Worm (Caenorhabditis elegans) whole organism, late embryonic: ENCODE results near the gene srj-22.

Source experiments
- C08G9.2 ChIP-seq: sonication (generic microtip); optimal IDR thresholded peaks from 2 replicates; lab custom pipeline; 2016; ENCODE audit warnings: mild to moderate bottlenecking, missing genetic modification characterization, moderate library complexity, missing compliant biosample characterization
- C38D4.7 ChIP-seq: fragments of 200-800 bp; sonication (Bioruptor generic); optimal IDR thresholded peaks from 2 replicates; lab custom pipeline; 2018; ENCODE audit warnings: mild to moderate bottlenecking, missing genetic modification characterization, moderate library complexity, missing compliant biosample characterization
- F13H6.1 ChIP-seq: sonication (generic microtip); optimal IDR thresholded peaks from 2 replicates; lab custom pipeline; 2016; ENCODE audit warnings: missing genetic modification characterization, missing compliant biosample characterization
- K02D7.2 ChIP-seq: sonication (generic microtip); optimal IDR thresholded peaks from 2 replicates; lab custom pipeline; 2017; ENCODE audit warnings: mild to moderate bottlenecking, missing genetic modification characterization, missing compliant biosample characterization
- T23F11.4 ChIP-seq: fragments of 200-800 bp; sonication (Bioruptor generic); optimal IDR thresholded peaks from 2 replicates; lab custom pipeline; 2018; ENCODE audit warnings: mild to moderate bottlenecking, missing genetic modification characterization, missing compliant biosample characterization
- Y22D7AL.16 ChIP-seq: sonication (generic microtip); optimal IDR thresholded peaks from 2 replicates; lab custom pipeline; 2016; ENCODE audit warnings: missing genetic modification characterization, missing compliant biosample characterization
- ahr-1 ChIP-seq: sonication (generic microtip); optimal IDR thresholded peaks from 2 replicates; lab custom pipeline; 2016; ENCODE audit warnings: missing genetic modification characterization, missing compliant biosample characterization
- ceh-14 ChIP-seq: sonication (generic microtip); optimal IDR thresholded peaks from 2 replicates; lab custom pipeline; 2016; ENCODE audit warnings: missing genotype, missing genetic modification characterization, missing compliant biosample characterization
- ceh-2 ChIP-seq: sonication (generic microtip); optimal IDR thresholded peaks from 2 replicates; lab custom pipeline; 2016; ENCODE audit warnings: missing genotype, missing genetic modification characterization, missing compliant biosample characterization
- ceh-22 ChIP-seq: sonication (generic microtip); optimal IDR thresholded peaks from 2 replicates; lab custom pipeline; 2017; ENCODE audit warnings: missing biosample characterization, missing genetic modification characterization
- ceh-30 ChIP-seq: fragments of 150-350 bp; optimal IDR thresholded peaks from 2 replicates; lab custom pipeline; 2014; ENCODE audit warnings: missing biosample characterization, missing genetic modification characterization
- ceh-34 ChIP-seq: sonication (generic microtip); optimal IDR thresholded peaks from 2 replicates; lab custom pipeline; 2016; ENCODE audit warnings: mild to moderate bottlenecking, missing genetic modification characterization, missing compliant biosample characterization
- ceh-45 ChIP-seq: fragments of 200-800 bp; sonication (Bioruptor generic); IDR thresholded peaks from 2 replicates; pipeline ENCODE4 v1.3.6; 2022; ENCODE audit warnings: missing genetic modification reagents, missing genetic modification characterization, missing compliant biosample characterization
- ceh-6 ChIP-seq: fragments of 200-800 bp; sonication (Bioruptor generic); optimal IDR thresholded peaks from 2 replicates; lab custom pipeline; 2018; ENCODE audit warnings: mild to moderate bottlenecking, missing genetic modification characterization, missing compliant biosample characterization
- che-1 ChIP-seq: sonication (generic microtip); optimal IDR thresholded peaks from 2 replicates; lab custom pipeline; 2016; ENCODE audit warnings: mild to moderate bottlenecking, missing genetic modification characterization, missing compliant biosample characterization
- dmd-4 ChIP-seq: sonication (generic microtip); optimal IDR thresholded peaks from 2 replicates; lab custom pipeline; 2016; ENCODE audit warnings: borderline replicate concordance, missing genetic modification characterization, missing compliant biosample characterization
- dve-1 ChIP-seq: sonication (generic microtip); optimal IDR thresholded peaks from 2 replicates; lab custom pipeline; 2017; ENCODE audit warnings: antibody characterized with exemption, mild to moderate bottlenecking, missing genetic modification characterization, missing compliant biosample characterization
- elt-4 ChIP-seq: sonication (generic microtip); optimal IDR thresholded peaks from 2 replicates; lab custom pipeline; 2016; ENCODE audit warnings: missing genetic modification characterization, missing compliant biosample characterization
- eyg-1 ChIP-seq: sonication (generic microtip); optimal IDR thresholded peaks from 2 replicates; lab custom pipeline; 2016; ENCODE audit warnings: missing genotype, missing genetic modification characterization, missing compliant biosample characterization
- fax-1 ChIP-seq: sonication (generic microtip); optimal IDR thresholded peaks from 2 replicates; lab custom pipeline; 2016; ENCODE audit warnings: missing genotype, missing genetic modification characterization, missing compliant biosample characterization
- fkh-10 ChIP-seq: fragments of 150-350 bp; optimal IDR thresholded peaks from 2 replicates; lab custom pipeline; 2014; ENCODE audit warnings: missing biosample characterization, missing genetic modification reagents, missing genetic modification characterization
- fkh-6 ChIP-seq: sonication (generic microtip); optimal IDR thresholded peaks from 2 replicates; lab custom pipeline; 2016; ENCODE audit warnings: missing genetic modification characterization, missing compliant biosample characterization
- gmeb-2 ChIP-seq: sonication (generic microtip); optimal IDR thresholded peaks from 2 replicates; lab custom pipeline; 2016; ENCODE audit warnings: missing genetic modification characterization, inconsistent platforms, missing compliant biosample characterization
- hlh-13 ChIP-seq: fragments of 200-800 bp; sonication (Bioruptor generic); optimal IDR thresholded peaks from 2 replicates; lab custom pipeline; 2018; ENCODE audit warnings: mild to moderate bottlenecking, missing genetic modification characterization, missing compliant biosample characterization
- hlh-15 ChIP-seq: sonication (generic microtip); optimal IDR thresholded peaks from 2 replicates; lab custom pipeline; 2016; ENCODE audit warnings: missing genetic modification characterization, missing compliant biosample characterization
- hlh-30 ChIP-seq: sonication (generic microtip); optimal IDR thresholded peaks from 2 replicates; lab custom pipeline; 2017; ENCODE audit warnings: antibody characterized with exemption, missing genetic modification characterization, missing compliant biosample characterization; ENCODE audit not compliant: insufficient read depth
- hlh-6 ChIP-seq: sonication (generic microtip); optimal IDR thresholded peaks from 2 replicates; lab custom pipeline; 2016; ENCODE audit warnings: missing genotype, missing genetic modification characterization, missing compliant biosample characterization
- hlh-8 ChIP-seq: sonication (generic microtip); optimal IDR thresholded peaks from 2 replicates; lab custom pipeline; 2016; ENCODE audit warnings: missing genotype, missing genetic modification characterization, missing compliant biosample characterization
- lim-6 ChIP-seq: sonication (generic microtip); optimal IDR thresholded peaks from 2 replicates; lab custom pipeline; 2016; ENCODE audit warnings: missing genetic modification characterization, missing compliant biosample characterization
- madf-2 ChIP-seq: sonication (generic microtip); optimal IDR thresholded peaks from 2 replicates; lab custom pipeline; 2017; ENCODE audit warnings: missing genetic modification characterization, missing compliant biosample characterization
- mec-3 ChIP-seq: sonication (generic microtip); optimal IDR thresholded peaks from 2 replicates; lab custom pipeline; 2016; ENCODE audit warnings: borderline replicate concordance, missing genetic modification characterization, missing compliant biosample characterization
- nfya-1 ChIP-seq: sonication (generic microtip); optimal IDR thresholded peaks from 2 replicates; lab custom pipeline; 2017; ENCODE audit warnings: missing genetic modification characterization, mild to moderate bottlenecking, missing compliant biosample characterization, antibody characterized with exemption, moderate library complexity
- nhr-11 ChIP-seq: fragments of 150-350 bp; optimal IDR thresholded peaks from 2 replicates; lab custom pipeline; 2014; ENCODE audit warnings: missing biosample characterization, missing genetic modification characterization
- nhr-232 ChIP-seq: sonication (generic microtip); optimal IDR thresholded peaks from 2 replicates; lab custom pipeline; 2016; ENCODE audit warnings: missing genetic modification characterization, missing compliant biosample characterization
- odd-2 ChIP-seq: sonication (generic microtip); optimal IDR thresholded peaks from 2 replicates; lab custom pipeline; 2017; ENCODE audit warnings: antibody characterized with exemption, mild to moderate bottlenecking, missing genetic modification characterization, missing compliant biosample characterization
- pax-1 ChIP-seq: fragments of 150-350 bp; optimal IDR thresholded peaks from 2 replicates; lab custom pipeline; 2014; ENCODE audit warnings: missing biosample characterization, missing genetic modification characterization
- pha-2 ChIP-seq: sonication (generic microtip); optimal IDR thresholded peaks from 2 replicates; lab custom pipeline; 2017; ENCODE audit warnings: mild to moderate bottlenecking, missing genetic modification characterization, missing compliant biosample characterization
- pqm-1 ChIP-seq: sonication (generic microtip); optimal IDR thresholded peaks from 2 replicates; lab custom pipeline; 2016; ENCODE audit warnings: missing genetic modification characterization, missing compliant biosample characterization
- pros-1 ChIP-seq: fragments of 150-350 bp; optimal IDR thresholded peaks from 2 replicates; lab custom pipeline; 2014; ENCODE audit warnings: missing biosample characterization, missing genetic modification reagents, missing genetic modification characterization
- ref-2 ChIP-seq: sonication (generic microtip); optimal IDR thresholded peaks from 2 replicates; lab custom pipeline; 2016; ENCODE audit warnings: missing genetic modification characterization, missing compliant biosample characterization
- rnt-1 ChIP-seq: sonication (generic microtip); optimal IDR thresholded peaks from 2 replicates; lab custom pipeline; 2016; ENCODE audit warnings: missing genetic modification characterization, missing compliant biosample characterization
- sox-2 ChIP-seq: fragments of 200-800 bp; sonication (Bioruptor generic); IDR thresholded peaks from 2 replicates; pipeline ENCODE4 v1.3.6; 2022; ENCODE audit warnings: missing genetic modification reagents, missing genetic modification characterization, missing compliant biosample characterization
- syd-9 ChIP-seq: sonication (generic microtip); optimal IDR thresholded peaks from 2 replicates; lab custom pipeline; 2016; ENCODE audit warnings: mild to moderate bottlenecking, missing genetic modification characterization, moderate library complexity, missing compliant biosample characterization
- tbx-2 ChIP-seq: sonication (generic microtip); optimal IDR thresholded peaks from 2 replicates; lab custom pipeline; 2016; ENCODE audit warnings: missing genetic modification characterization, missing compliant biosample characterization
- tbx-7 ChIP-seq: sonication (generic microtip); optimal IDR thresholded peaks from 2 replicates; lab custom pipeline; 2016; ENCODE audit warnings: missing genotype, missing genetic modification characterization, missing compliant biosample characterization
- ttx-3 ChIP-seq: sonication (generic microtip); optimal IDR thresholded peaks from 2 replicates; lab custom pipeline; 2016; ENCODE audit warnings: missing genetic modification reagents, missing genetic modification characterization, missing compliant biosample characterization
- unc-3 ChIP-seq, 2 experiments: fragments of 200-800 bp in 1 of 2; sonication (Bioruptor generic) in 1 of 2; sonication (generic microtip) in 1 of 2; conservative IDR thresholded peaks in 1 of 2; optimal IDR thresholded peaks in 1 of 2; 2 replicates each; pipeline versions ENCODE4 v1.3.6 to Lab custom; 2016 to 2022; ENCODE audit warnings: missing compliant biosample characterization in 2 of 2, missing genetic modification characterization in 2 of 2, missing genetic modification reagents in 1 of 2
- unc-42 ChIP-seq: sonication (generic microtip); optimal IDR thresholded peaks from 2 replicates; lab custom pipeline; 2016; ENCODE audit warnings: missing genotype, missing genetic modification characterization, missing compliant biosample characterization
- unc-55 ChIP-seq: sonication (generic microtip); optimal IDR thresholded peaks from 2 replicates; lab custom pipeline; 2017; ENCODE audit warnings: missing biosample characterization, missing genetic modification reagents, missing genetic modification characterization
- zip-5 ChIP-seq: sonication (generic microtip); optimal IDR thresholded peaks from 2 replicates; lab custom pipeline; 2016; ENCODE audit warnings: missing genetic modification characterization, missing compliant biosample characterization
- ztf-16 ChIP-seq: sonication (generic microtip); optimal IDR thresholded peaks from 2 replicates; lab custom pipeline; 2017; ENCODE audit warnings: missing genetic modification characterization, missing compliant biosample characterization

srj-22 gene

DNA sequence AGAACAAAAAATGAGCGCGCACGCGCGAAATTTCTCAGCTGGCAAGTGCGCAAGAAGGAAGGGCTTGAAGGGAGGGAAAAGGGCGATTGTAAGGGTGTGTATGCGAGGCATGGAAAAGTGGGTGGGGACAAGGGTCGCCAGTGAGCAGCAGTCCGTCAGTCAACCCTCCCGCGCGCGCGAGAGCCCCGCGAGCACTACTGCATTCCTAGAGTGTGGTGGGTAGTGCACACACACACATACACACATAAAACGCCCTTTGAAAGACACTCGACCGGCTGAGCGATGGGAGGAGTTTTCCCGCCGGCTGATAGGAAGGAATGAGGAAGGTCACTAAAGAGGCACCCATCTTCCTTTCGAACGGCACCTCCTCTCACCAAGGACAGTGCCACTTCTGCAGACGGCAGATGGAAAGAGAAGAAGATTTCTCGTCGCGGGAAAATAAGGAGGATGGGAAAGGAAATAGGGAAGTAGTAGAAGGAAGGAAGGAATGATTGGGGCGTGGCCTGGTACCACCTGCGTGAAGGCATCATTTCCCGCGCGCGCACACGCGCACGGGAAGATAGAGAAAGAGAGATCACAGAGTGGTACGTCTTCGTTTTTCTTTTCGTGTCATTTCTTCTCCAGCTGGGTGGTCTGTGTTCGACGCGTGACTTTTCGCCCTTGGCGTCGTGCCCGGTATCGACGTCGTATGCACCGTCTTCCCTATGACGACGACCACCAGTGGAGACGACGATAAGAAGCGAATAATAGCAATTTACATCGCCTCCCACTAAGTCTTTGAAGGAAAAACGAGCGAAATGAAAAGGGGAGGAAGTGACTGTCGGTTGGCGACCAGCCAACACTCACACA lies 26.5 kb downstream of the srj-22 start:
- peak; percentile 29 for TF ChIP-seq C38D4.7 (GFP tag; lab: Kevin White, UChicago)
- no peak for TF ChIP-seq fax-1
- TF ChIP-seq unc-3 (GFP tag; conservative IDR thresholded peaks at IDR 0.05; lab: Robert Waterston, UW), result no peak
- TF ChIP-seq unc-3 (tag; optimal IDR thresholded peaks at IDR 0.05; lab: Kevin White, UChicago), result no peak
- TF ChIP-seq zip-5 (tag; lab: Kevin White, UChicago), result no peak
- TF ChIP-seq hlh-30 (tag; lab: Kevin White, UChicago), result peak; percentile 53
- no peak for TF ChIP-seq hlh-15 (tag; lab: Kevin White, UChicago)
- peak; percentile 2 for TF ChIP-seq rnt-1 (tag; lab: Kevin White, UChicago)
- TF ChIP-seq F13H6.1 (tag; lab: Kevin White, UChicago), result peak; percentile 2
- no peak for TF ChIP-seq ceh-6 (GFP tag; lab: Kevin White, UChicago)
- TF ChIP-seq T23F11.4, result peak; percentile 28
- TF ChIP-seq ref-2, result peak; percentile 32
- TF ChIP-seq dmd-4 (tag; lab: Kevin White, UChicago), result no peak
- no peak for TF ChIP-seq elt-4 (tag; lab: Kevin White, UChicago)
- TF ChIP-seq tbx-7 (tag; lab: Kevin White, UChicago), result no peak
- no peak for TF ChIP-seq sox-2 (GFP tag; lab: Robert Waterston, UW)
- TF ChIP-seq fkh-6 (tag; lab: Kevin White, UChicago), result peak; percentile 61
- no peak for TF ChIP-seq gmeb-2
- no peak for TF ChIP-seq dve-1 (tag; lab: Kevin White, UChicago)
- TF ChIP-seq syd-9 (tag; lab: Kevin White, UChicago), result peak; percentile 55
- peak; percentile 20 for TF ChIP-seq ttx-3
- no peak for TF ChIP-seq hlh-6 (tag; lab: Kevin White, UChicago)
- TF ChIP-seq pqm-1 (tag; lab: Kevin White, UChicago), result no peak
- no peak for TF ChIP-seq odd-2 (tag; lab: Kevin White, UChicago)
- TF ChIP-seq Y22D7AL.16 (tag; lab: Kevin White, UChicago), result no peak
- TF ChIP-seq mec-3 (tag; lab: Kevin White, UChicago), result no peak
- no peak for TF ChIP-seq fkh-10 (GFP tag; lab: Kevin White, UChicago)
- TF ChIP-seq ceh-22 (tag; lab: Kevin White, UChicago), result peak; percentile 58
- peak; percentile 29 for TF ChIP-seq ceh-14 (tag; lab: Kevin White, UChicago)
- TF ChIP-seq ceh-34, result peak; percentile 65
- TF ChIP-seq tbx-2 (tag; lab: Kevin White, UChicago), result peak; percentile 63
- TF ChIP-seq K02D7.2 (tag; lab: Kevin White, UChicago), result no peak
- no peak for TF ChIP-seq hlh-8 (tag; lab: Kevin White, UChicago)
- TF ChIP-seq madf-2, result no peak
- no peak for TF ChIP-seq pax-1 (tag; lab: Kevin White, UChicago)
- TF ChIP-seq che-1 (tag; lab: Kevin White, UChicago), result no peak
- no peak for TF ChIP-seq nfya-1 (tag; lab: Kevin White, UChicago)
- TF ChIP-seq nhr-11 (tag; lab: Kevin White, UChicago), result no peak
- peak; percentile 34 for TF ChIP-seq nhr-232 (tag; lab: Kevin White, UChicago)
- TF ChIP-seq ceh-30, result no peak
- no peak for TF ChIP-seq ahr-1
- no peak for TF ChIP-seq hlh-13 (GFP tag; lab: Kevin White, UChicago)
- peak; percentile 45 for TF ChIP-seq eyg-1 (tag; lab: Kevin White, UChicago)
- TF ChIP-seq lim-6 (tag; lab: Kevin White, UChicago), result no peak
- TF ChIP-seq unc-55, result no peak
- peak; percentile 1 for TF ChIP-seq C08G9.2 (tag; lab: Kevin White, UChicago)
- TF ChIP-seq unc-42, result peak; percentile 44
- no peak for TF ChIP-seq ceh-45 (GFP tag; lab: Robert Waterston, UW)
- peak; percentile 23 for TF ChIP-seq ceh-2 (tag; lab: Kevin White, UChicago)
- TF ChIP-seq ztf-16 (tag; lab: Kevin White, UChicago), result peak; percentile 27
- peak; percentile 56 for TF ChIP-seq pha-2 (tag; lab: Kevin White, UChicago)
- no peak for TF ChIP-seq pros-1 (tag; lab: Kevin White, UChicago)
